Fruit fly (Drosophila melanogaster) whole organism, embryonic: ENCODE data around the gene ich.

Experiments
- Adf1 ChIP-seq: fragments of 200-800 bp; sonication (Bioruptor generic); IDR thresholded peaks from 2 replicates; pipeline ENCODE4 v1.3.6; 2022; ENCODE audit warnings: missing biosample characterization, missing genetic modification characterization
- CG1024 ChIP-seq: fragments of 200-800 bp; sonication (Bioruptor generic); IDR thresholded peaks from 2 replicates; pipeline ENCODE4 v1.3.6; 2022; ENCODE audit warnings: missing biosample characterization, missing genetic modification characterization
- CG1233 ChIP-seq: fragments of 200-800 bp; sonication (Bioruptor generic); optimal IDR thresholded peaks from 4 replicates; lab custom pipeline; 2018; ENCODE audit warnings: missing biosample characterization, mild to moderate bottlenecking, missing genetic modification characterization
- CG15696 ChIP-seq: fragments of 200-800 bp; sonication (Bioruptor generic); optimal IDR thresholded peaks from 2 replicates; lab custom pipeline; 2019; ENCODE audit warnings: missing biosample characterization, mild to moderate bottlenecking, missing genetic modification characterization, moderate library complexity
- CG1647 ChIP-seq: fragments of 200-800 bp; sonication (Bioruptor generic); optimal IDR thresholded peaks from 3 replicates; lab custom pipeline; 2016; ENCODE audit warnings: missing biosample characterization, missing genetic modification characterization
- CG4404 ChIP-seq: fragments of 200-800 bp; sonication (Bioruptor generic); IDR thresholded peaks from 2 replicates; pipeline ENCODE4 v1.3.6; 2022; ENCODE audit warnings: missing biosample characterization, missing genetic modification characterization
- CG6254 ChIP-seq: fragments of 200-800 bp; sonication (Bioruptor generic); optimal IDR thresholded peaks from 3 replicates; lab custom pipeline; 2017; ENCODE audit warnings: mild to moderate bottlenecking, missing biosample characterization, missing genetic modification reagents, missing genetic modification characterization
- CG7271 ChIP-seq: fragments of 200-800 bp; sonication (Bioruptor generic); optimal IDR thresholded peaks from 2 replicates; lab custom pipeline; 2018; ENCODE audit warnings: missing biosample characterization, mild to moderate bottlenecking, missing genetic modification characterization, moderate library complexity
- CG9727 ChIP-seq: fragments of 200-800 bp; sonication (Bioruptor generic); optimal IDR thresholded peaks from 3 replicates; lab custom pipeline; 2017; ENCODE audit warnings: missing biosample characterization, mild to moderate bottlenecking, missing genetic modification characterization
- CrebB ChIP-seq: fragments of 200-800 bp; sonication (Bioruptor generic); optimal IDR thresholded peaks from 3 replicates; lab custom pipeline; 2018; ENCODE audit warnings: missing biosample characterization, mild to moderate bottlenecking, missing genetic modification characterization
- Deaf1 ChIP-seq: fragments of 200-800 bp; optimal IDR thresholded peaks from 3 replicates; lab custom pipeline; 2019; ENCODE audit warnings: missing biosample characterization, mild to moderate bottlenecking, missing genetic modification characterization, moderate library complexity
- Dip2 ChIP-seq: fragments of 200-800 bp; sonication (Bioruptor generic); IDR thresholded peaks from 2 replicates; pipeline ENCODE4 v1.3.6; 2022; ENCODE audit warnings: missing biosample characterization, missing genetic modification characterization
- Drgx ChIP-seq: fragments of 200-800 bp; sonication (Bioruptor generic); IDR thresholded peaks from 2 replicates; pipeline ENCODE4 v1.3.6; 2022; ENCODE audit warnings: missing biosample characterization, missing genetic modification characterization
- Ets65A ChIP-seq: fragments of 200-800 bp; sonication (Bioruptor generic); peaks from one replicate; lab custom pipeline; 2016; ENCODE audit warnings: missing biosample characterization, missing genetic modification characterization
- HHEX ChIP-seq: fragments of 200-800 bp; sonication (Bioruptor generic); optimal IDR thresholded peaks from 3 replicates; lab custom pipeline; 2017; ENCODE audit warnings: missing biosample characterization, mild to moderate bottlenecking, missing genetic modification characterization, missing genetic modification reagents
- HLHmδ ChIP-seq: fragments of 200-800 bp; sonication (Bioruptor generic); optimal IDR thresholded peaks from 2 replicates; lab custom pipeline; 2018; ENCODE audit warnings: missing biosample characterization, mild to moderate bottlenecking, missing genetic modification characterization, moderate library complexity
- Myb ChIP-seq: fragments of 200-800 bp; sonication (Bioruptor generic); optimal IDR thresholded peaks from 2 replicates; lab custom pipeline; 2016; ENCODE audit warnings: missing biosample characterization, missing genetic modification characterization
- Opbp ChIP-seq: fragments of 200-800 bp; sonication (Bioruptor generic); IDR thresholded peaks from 3 replicates; pipeline ENCODE4 v1.3.6; 2022; ENCODE audit warnings: missing biosample characterization, missing genetic modification characterization; ENCODE audit not compliant: partially characterized antibody
- Optix ChIP-seq: fragments of 200-800 bp; sonication (Bioruptor generic); IDR thresholded peaks from 3 replicates; pipeline ENCODE4 v1.3.6; 2022; ENCODE audit warnings: missing biosample characterization, missing genetic modification characterization
- Spps ChIP-seq: fragments of 200-800 bp; sonication (Bioruptor generic); optimal IDR thresholded peaks from 2 replicates; lab custom pipeline; 2018; ENCODE audit warnings: missing biosample characterization, mild to moderate bottlenecking, missing genetic modification characterization
- Taf1 ChIP-seq: fragments of 200-800 bp; sonication (Bioruptor generic); IDR thresholded peaks from 2 replicates; pipeline ENCODE4 v1.3.6; 2022; ENCODE audit warnings: missing biosample characterization, missing genetic modification characterization
- Xrp1 ChIP-seq: fragments of 200-800 bp; sonication (Bioruptor generic); IDR thresholded peaks from 2 replicates; pipeline ENCODE4 v1.3.6; 2022; ENCODE audit warnings: missing biosample characterization, missing genetic modification characterization
- YL-1 ChIP-seq: fragments of 200-800 bp; sonication (Bioruptor generic); optimal IDR thresholded peaks from 3 replicates; lab custom pipeline; 2017; ENCODE audit warnings: missing biosample characterization, mild to moderate bottlenecking, missing genetic modification characterization
- abd-A ChIP-seq: fragments of 200-800 bp; sonication (Bioruptor generic); optimal IDR thresholded peaks from 3 replicates; lab custom pipeline; 2019; ENCODE audit warnings: missing biosample characterization, mild to moderate bottlenecking, missing genetic modification characterization, moderate library complexity
- bcd ChIP-seq: fragments of 200-800 bp; sonication (Bioruptor generic); optimal IDR thresholded peaks from 2 replicates; lab custom pipeline; 2017; ENCODE audit warnings: missing biosample characterization, mild to moderate bottlenecking, missing genetic modification characterization
- br ChIP-seq: fragments of >200 bp; optimal IDR thresholded peaks from 2 replicates; lab custom pipeline; 2017
- bsh ChIP-seq, 2 experiments: fragments of 200-800 bp; sonication (Bioruptor generic); optimal IDR thresholded peaks; 2 replicates each; lab custom pipeline; 2017 to 2018; ENCODE audit warnings: mild to moderate bottlenecking in 2 of 2, missing biosample characterization in 2 of 2, missing genetic modification characterization in 2 of 2, moderate library complexity in 1 of 2
- cg ChIP-seq: fragments of 200-800 bp; sonication (Bioruptor generic); optimal IDR thresholded peaks from 3 replicates; lab custom pipeline; 2019; ENCODE audit warnings: missing biosample characterization, mild to moderate bottlenecking, missing genetic modification characterization, moderate library complexity
- chif ChIP-seq, 2 experiments: fragments of 200-800 bp; sonication (Bioruptor generic); optimal IDR thresholded peaks; 3 replicates each; lab custom pipeline; 2016; ENCODE audit warnings: missing biosample characterization in 2 of 2, missing genetic modification characterization in 2 of 2
- chinmo ChIP-seq: fragments of 200-800 bp; sonication (Bioruptor generic); IDR thresholded peaks from 4 replicates; pipeline ENCODE4 v1.3.6; 2022; ENCODE audit warnings: missing biosample characterization, missing genetic modification characterization; ENCODE audit not compliant: partially characterized antibody
- crc ChIP-seq: fragments of 200-800 bp; sonication (Bioruptor generic); optimal IDR thresholded peaks from 2 replicates; lab custom pipeline; 2016; ENCODE audit warnings: missing biosample characterization, missing genetic modification characterization
- dan ChIP-seq: fragments of 200-800 bp; sonication (Bioruptor generic); IDR thresholded peaks from 2 replicates; pipeline ENCODE4 v1.3.6; 2022; ENCODE audit warnings: missing biosample characterization, missing genetic modification characterization
- dm ChIP-seq: fragments of 200-800 bp; sonication (Bioruptor generic); optimal IDR thresholded peaks from 3 replicates; lab custom pipeline; 2016; ENCODE audit warnings: missing biosample characterization, missing genetic modification characterization
- dmrt99B ChIP-seq: fragments of 200-800 bp; sonication (Bioruptor generic); optimal IDR thresholded peaks from 2 replicates; lab custom pipeline; 2018; ENCODE audit warnings: missing biosample characterization, mild to moderate bottlenecking, missing genetic modification characterization, moderate library complexity
- eve ChIP-seq, 2 experiments: fragments of >200 bp; optimal IDR thresholded peaks; 2 replicates each; lab custom pipeline; 2017; ENCODE audit warnings: missing biosample characterization in 2 of 2, missing genetic modification characterization in 2 of 2
- gem ChIP-seq: fragments of 200-800 bp; sonication (Bioruptor generic); optimal IDR thresholded peaks from 2 replicates; lab custom pipeline; 2019; ENCODE audit warnings: missing biosample characterization, mild to moderate bottlenecking, missing genetic modification characterization, moderate library complexity
- gfzf ChIP-seq: fragments of 200-800 bp; sonication (Bioruptor generic); optimal IDR thresholded peaks from 2 replicates; lab custom pipeline; 2016; ENCODE audit warnings: missing biosample characterization, mild to moderate bottlenecking, missing genetic modification characterization, moderate library complexity
- grn ChIP-seq: fragments of 200-800 bp; sonication (Bioruptor generic); optimal IDR thresholded peaks from 3 replicates; lab custom pipeline; 2017; ENCODE audit warnings: missing biosample characterization, missing genetic modification characterization
- gt ChIP-seq: fragments of 200-800 bp; sonication (Bioruptor generic); IDR thresholded peaks from 2 replicates; pipeline ENCODE4 v1.3.6; 2022; ENCODE audit warnings: missing biosample characterization, missing genetic modification characterization
- hbn ChIP-seq: fragments of 200-800 bp; sonication (Bioruptor generic); IDR thresholded peaks from 2 replicates; pipeline ENCODE4 v1.3.6; 2022; ENCODE audit warnings: missing biosample characterization, missing genetic modification characterization; ENCODE audit not compliant: partially characterized antibody
- mld ChIP-seq: fragments of 200-800 bp; sonication (Bioruptor generic); IDR thresholded peaks from 3 replicates; pipeline ENCODE4 v1.3.6; 2022; ENCODE audit warnings: missing biosample characterization, missing genetic modification characterization; ENCODE audit not compliant: partially characterized antibody
- pb ChIP-seq: fragments of 200-800 bp; sonication (Bioruptor generic); optimal IDR thresholded peaks from 3 replicates; lab custom pipeline; 2016; ENCODE audit warnings: missing biosample characterization, missing genetic modification characterization
- pum ChIP-seq: fragments of 200-800 bp; sonication (Bioruptor generic); optimal IDR thresholded peaks from 2 replicates; lab custom pipeline; 2016; ENCODE audit warnings: missing biosample characterization, missing genetic modification characterization
- sim ChIP-seq: fragments of 200-800 bp; sonication (Bioruptor generic); IDR thresholded peaks from 2 replicates; pipeline ENCODE4 v1.3.6; 2022; ENCODE audit warnings: missing biosample characterization, missing genetic modification characterization
- sob ChIP-seq: fragments of 200-800 bp; sonication (Bioruptor generic); IDR thresholded peaks from 2 replicates; pipeline ENCODE4 v1.3.6; 2022; ENCODE audit warnings: missing biosample characterization, missing genetic modification characterization
- vvl ChIP-seq: fragments of 200-800 bp; sonication (Bioruptor generic); IDR thresholded peaks from 2 replicates; pipeline ENCODE4 v1.3.6; 2022; ENCODE audit warnings: missing biosample characterization, missing genetic modification characterization
- z ChIP-seq: fragments of 200-800 bp; sonication (Bioruptor generic); IDR thresholded peaks from 3 replicates; pipeline ENCODE4 v1.3.6; 2022; ENCODE audit warnings: missing biosample characterization, missing genetic modification characterization

ich gene

dm6 chr3R:8960329-8960728, 2.5 kb downstream of the ich start (continued):
- TF ChIP-seq sim (GFP tag; lab: Robert Waterston, UW), result no peak
- TF ChIP-seq CG6254 (GFP tag; lab: Kevin White, UChicago), result peak; percentile 16
- TF ChIP-seq pb, result no peak
- peak; percentile 51 for TF ChIP-seq CG9727 (GFP tag; lab: Kevin White, UChicago)
- TF ChIP-seq dm (GFP tag; lab: Kevin White, UChicago), result no peak
- TF ChIP-seq CrebB (tag; lab: Kevin White, UChicago), result no peak
- TF ChIP-seq Taf1, result no peak
- no peak for TF ChIP-seq HLHmδ (GFP tag; lab: Kevin White, UChicago)
- no peak for TF ChIP-seq CG1024 (GFP tag; lab: Robert Waterston, UW)
- TF ChIP-seq crc, result no peak
- no peak for TF ChIP-seq Opbp
- TF ChIP-seq gfzf (GFP tag; lab: Kevin White, UChicago), result no peak
- no peak for TF ChIP-seq gt (GFP tag; lab: Robert Waterston, UW)
- no peak for TF ChIP-seq mld (GFP tag; lab: Robert Waterston, UW)
- no peak for TF ChIP-seq Adf1 (GFP tag; lab: Robert Waterston, UW)
- TF ChIP-seq Optix (GFP tag; lab: Robert Waterston, UW), result no peak
- peak; percentile 46 for TF ChIP-seq HHEX (GFP tag; lab: Kevin White, UChicago)
- TF ChIP-seq dmrt99B (tag; lab: Kevin White, UChicago), result peak; percentile 87
- peak; percentile 51 for TF ChIP-seq bcd
- TF ChIP-seq CG1233 (GFP tag; lab: Kevin White, UChicago), result peak; percentile 43
- no peak for TF ChIP-seq sob (GFP tag; lab: Robert Waterston, UW)
- TF ChIP-seq Spps, result no peak
- no peak for TF ChIP-seq br (lab: Kevin White, UChicago)
- TF ChIP-seq eve (GFP tag; optimal IDR thresholded peaks at IDR 0.05; lab: Kevin White, UChicago), result peak in 1 of 2 experiments; percentile 32
- TF ChIP-seq pum (GFP tag; lab: Kevin White, UChicago), result no peak
- TF ChIP-seq gem (tag; lab: Kevin White, UChicago), result peak; percentile 85
- no peak for TF ChIP-seq CG7271
- TF ChIP-seq, all 482 proteins: peak for 166

dm6 chr3R:8959153-8959552, 3.7 kb downstream of the ich start:
- TF ChIP-seq CG15696 (tag; lab: Kevin White, UChicago) (no peak), Myb (GFP tag; lab: Kevin White, UChicago) (no peak), grn (GFP tag; lab: Kevin White, UChicago) (no peak), chinmo (0 out of 4 replicates have a peak, but pooled peaks have one; percentile 14), Deaf1 (no peak), Dip2 (GFP tag; lab: Robert Waterston, UW) (no peak), cg (GFP tag; lab: Kevin White, UChicago) (peak; percentile 17), abd-A (tag; lab: Kevin White, UChicago) (peak; percentile 4), CG1647 (GFP tag; lab: Kevin White, UChicago) (no peak), vvl (GFP tag; lab: Robert Waterston, UW) (peak; percentile 54; the same call in 1 of the 2 replicates), Ets65A (GFP tag; lab: Kevin White, UChicago) (peak; percentile 22), dan (GFP tag; lab: Robert Waterston, UW) (no peak)

dm6 chr3R:8958300-8958699, 4.5 kb downstream of the ich start:
- TF ChIP-seq gem (tag; lab: Kevin White, UChicago) (peak; percentile 8), hbn (no peak), CG4404 (GFP tag; lab: Robert Waterston, UW) (no peak), Drgx (peak; percentile 71), chinmo (0 out of 4 replicates have a peak, but pooled peaks have one; percentile 35), Ets65A (GFP tag; lab: Kevin White, UChicago) (peak; percentile 54), YL-1 (GFP tag; lab: Kevin White, UChicago) (no peak), bsh (GFP tag; optimal IDR thresholded peaks at IDR 0.05; lab: Kevin White, UChicago) (peak in 1 of 2 experiments; percentile 53), chif (GFP tag; optimal IDR thresholded peaks at IDR 0.05; lab: Kevin White, UChicago) (no peak), z (no peak), Xrp1 (GFP tag; lab: Robert Waterston, UW) (0 out of 2 replicates have a peak, but pooled peaks have one; percentile 8)
